Worm (Caenorhabditis elegans) whole organism, young adult: Measurements from ENCODE around the gene let-2.
A peak's percentile ranks its signal among the peaks of the same experiment; 100 is the strongest.

Experiments used
- B0336.3 ChIP-seq: fragments of 200-800 bp; sonication (Bioruptor generic); IDR thresholded peaks from 2 replicates; pipeline ENCODE4 v1.3.6; 2022; ENCODE audit warnings: missing genetic modification characterization, missing compliant biosample characterization
- C17E4.6 ChIP-seq: fragments of 200-800 bp; sonication (Bioruptor generic); IDR thresholded peaks from 2 replicates; pipeline ENCODE4 v1.3.6; 2022; ENCODE audit warnings: missing genetic modification reagents, missing genetic modification characterization, missing compliant biosample characterization
- F37B4.10 ChIP-seq: fragments of 200-800 bp; sonication (Bioruptor generic); IDR thresholded peaks from 2 replicates; pipeline ENCODE4 v1.3.6; 2022; ENCODE audit warnings: missing genetic modification characterization, missing compliant biosample characterization
- F39B2.1 ChIP-seq: fragments of 200-800 bp; sonication (Bioruptor generic); IDR thresholded peaks from 2 replicates; pipeline ENCODE4 v1.3.6; 2022; ENCODE audit warnings: missing genetic modification reagents, missing genetic modification characterization, missing compliant biosample characterization
- K11D2.4 ChIP-seq: fragments of 200-800 bp; sonication (Bioruptor generic); IDR thresholded peaks from 2 replicates; pipeline ENCODE4 v1.3.6; 2022; ENCODE audit warnings: missing genetic modification reagents, missing genetic modification characterization, missing compliant biosample characterization
- T26A5.8 ChIP-seq: sonication (generic microtip); optimal IDR thresholded peaks from 2 replicates; lab custom pipeline; 2016; ENCODE audit warnings: missing genetic modification characterization, missing compliant biosample characterization
- Y53G8AR.9 ChIP-seq: fragments of 200-800 bp; sonication (Bioruptor generic); conservative IDR thresholded peaks from 2 replicates; pipeline ENCODE4 v1.3.6; 2022; ENCODE audit warnings: missing genetic modification reagents, missing genetic modification characterization, missing compliant biosample characterization
- Y56A3A.18 ChIP-seq: fragments of 200-800 bp; sonication (Bioruptor generic); IDR thresholded peaks from 2 replicates; pipeline ENCODE4 v1.3.6; 2022; ENCODE audit warnings: missing genetic modification reagents, missing genetic modification characterization, missing compliant biosample characterization
- Y95B8A.8 ChIP-seq: fragments of 200-800 bp; sonication (Bioruptor generic); IDR thresholded peaks from 2 replicates; pipeline ENCODE4 v1.3.6; 2022; ENCODE audit warnings: missing genetic modification reagents, missing genetic modification characterization, missing compliant biosample characterization
- attf-5 ChIP-seq: fragments of 200-800 bp; sonication (Bioruptor generic); optimal IDR thresholded peaks from 2 replicates; lab custom pipeline; 2018; ENCODE audit warnings: mild to moderate bottlenecking, missing genetic modification characterization, missing compliant biosample characterization
- cebp-1 ChIP-seq, 2 experiments: fragments of 200-800 bp in 1 of 2; sonication (Bioruptor generic) in 1 of 2; sonication (generic microtip) in 1 of 2; IDR thresholded peaks in 1 of 2; optimal IDR thresholded peaks in 1 of 2; 2 replicates each; pipeline versions ENCODE4 v1.3.6 to Lab custom; 2017 to 2022; ENCODE audit warnings: missing compliant biosample characterization in 2 of 2, missing genetic modification characterization in 2 of 2, mild to moderate bottlenecking in 1 of 2, missing genetic modification reagents in 1 of 2, moderate library complexity in 1 of 2
- ceh-27 ChIP-seq: fragments of 200-800 bp; sonication (Bioruptor generic); optimal IDR thresholded peaks from 2 replicates; lab custom pipeline; 2018; ENCODE audit warnings: mild to moderate bottlenecking, missing genetic modification characterization, moderate library complexity, missing compliant biosample characterization
- ceh-91 ChIP-seq: fragments of 200-800 bp; sonication (Bioruptor generic); IDR thresholded peaks from 2 replicates; pipeline ENCODE4 v1.3.6; 2022; ENCODE audit warnings: missing genetic modification reagents, missing genetic modification characterization, missing compliant biosample characterization
- die-1 ChIP-seq: sonication (generic microtip); optimal IDR thresholded peaks from 2 replicates; lab custom pipeline; 2016; ENCODE audit warnings: missing genotype, mild to moderate bottlenecking, missing genetic modification characterization, missing compliant biosample characterization
- dox-1 ChIP-seq: fragments of 200-800 bp; sonication (Bioruptor generic); IDR thresholded peaks from 2 replicates; pipeline ENCODE4 v1.3.6; 2022; ENCODE audit warnings: missing genetic modification reagents, missing genetic modification characterization, missing compliant biosample characterization
- efl-1 ChIP-seq: fragments of 150-350 bp; optimal IDR thresholded peaks from 2 replicates; lab custom pipeline; 2014; ENCODE audit warnings: missing biosample characterization, missing genetic modification reagents, missing genetic modification characterization
- egl-44 ChIP-seq: fragments of 200-800 bp; sonication (Bioruptor generic); IDR thresholded peaks from 2 replicates; pipeline ENCODE4 v1.3.6; 2022; ENCODE audit warnings: missing genetic modification reagents, missing genetic modification characterization, missing compliant biosample characterization
- egrh-3 ChIP-seq: fragments of 200-800 bp; sonication (Bioruptor generic); IDR thresholded peaks from 2 replicates; pipeline ENCODE4 v1.3.6; 2022; ENCODE audit warnings: missing genetic modification reagents, missing genetic modification characterization, missing compliant biosample characterization
- ets-4 ChIP-seq: fragments of 200-800 bp; sonication (Bioruptor generic); optimal IDR thresholded peaks from 2 replicates; lab custom pipeline; 2018; ENCODE audit warnings: mild to moderate bottlenecking, missing genetic modification characterization, missing compliant biosample characterization
- let-607 ChIP-seq, 2 experiments: fragments of 200-800 bp in 1 of 2; sonication (Bioruptor generic) in 1 of 2; sonication (generic microtip) in 1 of 2; optimal IDR thresholded peaks; 2 replicates each; lab custom pipeline; 2016 to 2018; ENCODE audit warnings: mild to moderate bottlenecking in 2 of 2, missing compliant biosample characterization in 2 of 2, missing genetic modification characterization in 2 of 2, moderate library complexity in 2 of 2, missing genotype in 1 of 2
- lin-26 ChIP-seq: fragments of 200-800 bp; sonication (Bioruptor generic); IDR thresholded peaks from 2 replicates; pipeline ENCODE4 v1.3.6; 2022; ENCODE audit warnings: missing genetic modification reagents, missing genetic modification characterization, missing compliant biosample characterization
- lin-54 ChIP-seq: fragments of 200-800 bp; sonication (Bioruptor generic); optimal IDR thresholded peaks from 2 replicates; lab custom pipeline; 2018; ENCODE audit warnings: mild to moderate bottlenecking, missing genetic modification characterization, missing compliant biosample characterization
- lir-1 ChIP-seq: fragments of 200-800 bp; sonication (Bioruptor generic); conservative IDR thresholded peaks from 2 replicates; pipeline ENCODE4 v1.3.6; 2022; ENCODE audit warnings: missing genetic modification reagents, missing genetic modification characterization, missing compliant biosample characterization
- madf-10 ChIP-seq: sonication (generic microtip); optimal IDR thresholded peaks from 2 replicates; lab custom pipeline; 2016; ENCODE audit warnings: mild to moderate bottlenecking, missing genetic modification characterization, missing compliant biosample characterization
- madf-3 ChIP-seq: fragments of 200-800 bp; sonication (Bioruptor generic); IDR thresholded peaks from 2 replicates; pipeline ENCODE4 v1.3.6; 2022; ENCODE audit warnings: missing genetic modification reagents, missing genetic modification characterization, missing compliant biosample characterization
- madf-6 ChIP-seq: fragments of 200-800 bp; sonication (Bioruptor generic); IDR thresholded peaks from 2 replicates; pipeline ENCODE4 v1.3.6; 2022; ENCODE audit warnings: missing genetic modification reagents, missing genetic modification characterization, missing compliant biosample characterization
- mes-4 ChIP-seq: sonication (generic microtip); optimal IDR thresholded peaks from 2 replicates; lab custom pipeline; 2016; ENCODE audit warnings: missing genotype, missing genetic modification characterization, missing compliant biosample characterization
- nfya-1 ChIP-seq: sonication (generic microtip); optimal IDR thresholded peaks from 2 replicates; lab custom pipeline; 2017; ENCODE audit warnings: antibody characterized with exemption, missing compliant biosample characterization, missing genetic modification characterization, borderline replicate concordance; ENCODE audit not compliant: insufficient read depth
- nhr-120 ChIP-seq: fragments of 200-800 bp; sonication (Bioruptor generic); IDR thresholded peaks from 2 replicates; pipeline ENCODE4 v1.3.6; 2022; ENCODE audit warnings: missing genetic modification characterization, missing compliant biosample characterization
- nhr-80 ChIP-seq: sonication (generic microtip); optimal IDR thresholded peaks from 2 replicates; lab custom pipeline; 2016; ENCODE audit warnings: missing genetic modification characterization, missing compliant biosample characterization
- snpc-1.1 ChIP-seq: sonication (generic microtip); optimal IDR thresholded peaks from 2 replicates; lab custom pipeline; 2017; ENCODE audit warnings: missing genetic modification characterization, mild to moderate bottlenecking, missing compliant biosample characterization, antibody characterized with exemption, moderate library complexity, missing genotype, missing genetic modification reagents; ENCODE audit not compliant: insufficient read depth
- snpc-1.3 ChIP-seq: sonication (generic microtip); optimal IDR thresholded peaks from 2 replicates; lab custom pipeline; 2017; ENCODE audit warnings: missing genetic modification characterization, mild to moderate bottlenecking, missing compliant biosample characterization, antibody characterized with exemption, moderate library complexity, missing genotype, missing genetic modification reagents; ENCODE audit not compliant: insufficient read depth
- tbp1 ChIP-seq: fragments of 200-800 bp; sonication (Bioruptor generic); optimal IDR thresholded peaks from 2 replicates; lab custom pipeline; 2018; ENCODE audit warnings: mild to moderate bottlenecking, missing genetic modification characterization, missing compliant biosample characterization
- tbx-9 ChIP-seq: sonication (generic microtip); optimal IDR thresholded peaks from 2 replicates; lab custom pipeline; 2016; ENCODE audit warnings: borderline replicate concordance, missing genetic modification characterization, inconsistent platforms, missing compliant biosample characterization
- unc-62 ChIP-seq: fragments of 150-350 bp; optimal IDR thresholded peaks from 2 replicates; lab custom pipeline; 2014; ENCODE audit warnings: missing biosample characterization, missing genetic modification reagents, missing genetic modification characterization
- zfh-2 ChIP-seq: fragments of 200-800 bp; sonication (Bioruptor generic); conservative IDR thresholded peaks from 2 replicates; pipeline ENCODE4 v1.3.6; 2022; ENCODE audit warnings: missing genetic modification reagents, missing genetic modification characterization, missing compliant biosample characterization
- ztf-28 ChIP-seq: fragments of 200-800 bp; sonication (Bioruptor generic); IDR thresholded peaks from 2 replicates; pipeline ENCODE4 v1.3.6; 2022; ENCODE audit warnings: missing genetic modification reagents, missing genetic modification characterization, missing compliant biosample characterization
- ztf-3 ChIP-seq: fragments of 200-800 bp; sonication (Bioruptor generic); optimal IDR thresholded peaks from 2 replicates; lab custom pipeline; 2018; ENCODE audit warnings: mild to moderate bottlenecking, missing genetic modification characterization, missing compliant biosample characterization

The let-2 gene

DNA sequence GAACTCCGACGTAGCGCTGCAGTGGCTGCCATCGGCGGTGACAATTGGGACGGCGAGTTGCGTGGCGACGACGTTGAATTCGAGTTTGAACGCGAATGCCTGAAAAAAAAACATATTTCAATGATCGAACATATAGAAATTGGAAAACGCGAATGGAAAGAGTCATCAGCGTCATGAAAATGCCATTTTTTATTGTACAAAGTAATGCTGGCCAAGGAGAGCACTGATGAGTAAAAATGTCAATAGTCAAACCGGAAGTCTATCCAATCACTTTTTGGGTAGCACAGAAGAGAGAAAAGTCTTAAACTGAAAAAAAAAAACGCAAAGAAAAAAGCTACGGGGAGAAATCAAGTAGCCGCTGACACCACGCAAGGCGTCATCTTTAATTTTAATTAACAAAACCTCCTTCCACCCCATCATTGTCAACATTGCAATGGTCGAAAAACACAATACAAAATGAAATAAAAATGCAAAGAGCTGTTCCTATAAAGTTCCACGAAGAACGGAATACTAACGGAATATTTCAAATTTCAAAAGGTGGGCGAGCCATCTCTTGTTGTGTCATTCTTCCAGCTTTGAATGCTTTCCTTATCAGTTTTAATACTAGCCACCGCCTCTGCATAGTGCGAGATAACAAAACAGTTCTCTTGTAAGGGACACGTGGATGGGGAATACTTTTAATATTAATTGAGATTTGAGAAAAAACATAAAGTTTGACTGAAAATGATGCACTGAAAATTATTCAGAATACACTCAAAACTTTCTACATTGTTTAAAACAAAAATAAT lies 24.3 kb upstream of the let-2 start:
- TF ChIP-seq B0336.3: no peak
- TF ChIP-seq ceh-27 (GFP tag; lab: Kevin White, UChicago): no peak
- TF ChIP-seq cebp-1 (GFP tag; IDR thresholded peaks at IDR 0.05; lab: Robert Waterston, UW): no peak
- TF ChIP-seq cebp-1 (tag; optimal IDR thresholded peaks at IDR 0.05; lab: Kevin White, UChicago): no peak
- TF ChIP-seq tbx-9: no peak
- TF ChIP-seq nhr-80 (tag; lab: Kevin White, UChicago): peak; percentile 45
- no peak for TF ChIP-seq die-1
- no peak for TF ChIP-seq ets-4 (GFP tag; lab: Kevin White, UChicago)

- TF ChIP-seq lin-54 (GFP tag; lab: Kevin White, UChicago) (no peak), cebp-1 (GFP tag; IDR thresholded peaks at IDR 0.05; lab: Robert Waterston, UW) (no peak; the same call in 1 of the 2 replicates), cebp-1 (tag; optimal IDR thresholded peaks at IDR 0.05; lab: Kevin White, UChicago) (peak; percentile 87)
Observed at ce11 chrX:16411985-16412384, 22.8 kb upstream of the let-2 start.

ce11 chrX:16409220-16409619 lies 20.1 kb upstream of the let-2 start:
- TF ChIP-seq ztf-3 (GFP tag; lab: Kevin White, UChicago) (no peak), madf-10 (tag; lab: Kevin White, UChicago) (peak; percentile 93), nfya-1 (tag; lab: Kevin White, UChicago) (no peak), K11D2.4 (GFP tag; lab: Robert Waterston, UW) (no peak), zfh-2 (GFP tag; lab: Robert Waterston, UW) (peak; percentile 40; the same call in 1 of the 2 replicates), F37B4.10 (no peak), C17E4.6 (GFP tag; lab: Robert Waterston, UW) (no peak), egl-44 (GFP tag; lab: Robert Waterston, UW) (no peak), tbp1 (GFP tag; lab: Kevin White, UChicago) (no peak), nhr-120 (GFP tag; lab: Robert Waterston, UW) (no peak), madf-3 (GFP tag; lab: Robert Waterston, UW) (no peak)

DNA sequence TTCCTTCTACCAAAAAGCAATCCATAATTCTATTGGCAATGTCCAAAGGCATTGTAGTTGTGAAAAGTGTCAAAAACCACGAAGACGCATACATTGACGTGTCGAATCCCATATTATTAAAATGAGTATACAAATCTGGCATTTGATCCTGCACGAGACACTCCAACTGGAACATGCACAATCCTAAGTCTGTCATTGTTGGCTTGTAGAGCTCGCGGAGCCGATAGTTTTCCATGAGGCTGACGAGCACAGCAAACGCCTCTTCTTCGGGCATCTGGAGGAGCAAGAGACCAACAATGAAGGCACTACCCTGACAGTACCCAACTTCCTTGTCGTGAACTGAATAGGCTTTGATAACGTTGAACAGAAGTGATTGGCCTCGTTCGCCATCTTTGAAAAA lies 17.5 kb upstream of the let-2 start:
- TF ChIP-seq ceh-91 (GFP tag; lab: Robert Waterston, UW): no peak
- no peak for TF ChIP-seq cebp-1 (GFP tag; IDR thresholded peaks at IDR 0.05; lab: Robert Waterston, UW)
- no peak for TF ChIP-seq cebp-1 (tag; optimal IDR thresholded peaks at IDR 0.05; lab: Kevin White, UChicago)
- 0 out of 2 replicates have a peak, but pooled peaks have one; percentile 60 for TF ChIP-seq madf-3 (GFP tag; lab: Robert Waterston, UW)
- TF ChIP-seq Y53G8AR.9 (GFP tag; lab: Robert Waterston, UW): no peak
- TF ChIP-seq snpc-1.3: no peak
- no peak for TF ChIP-seq egrh-3 (GFP tag; lab: Robert Waterston, UW)
- TF ChIP-seq unc-62: no peak
- TF ChIP-seq snpc-1.1 (tag; lab: Kevin White, UChicago): no peak
- TF ChIP-seq mes-4 (tag; lab: Kevin White, UChicago): no peak

- no peak for TF ChIP-seq T26A5.8 (tag; lab: Kevin White, UChicago)
- TF ChIP-seq lin-26 (GFP tag; lab: Robert Waterston, UW): no peak
- peak; percentile 1 for TF ChIP-seq unc-62
- no peak for TF ChIP-seq efl-1
- TF ChIP-seq lir-1 (GFP tag; lab: Robert Waterston, UW): no peak
- TF ChIP-seq Y56A3A.18 (GFP tag; lab: Robert Waterston, UW): no peak
- TF ChIP-seq dox-1 (GFP tag; lab: Robert Waterston, UW): 0 out of 2 replicates have a peak, but pooled peaks have one; percentile 22
- TF ChIP-seq attf-5: peak; percentile 2
- TF ChIP-seq nhr-80 (tag; lab: Kevin White, UChicago): peak; percentile 79
- no peak for TF ChIP-seq die-1
- no peak for TF ChIP-seq F39B2.1 (GFP tag; lab: Robert Waterston, UW)
- TF ChIP-seq F37B4.10: no peak
- TF ChIP-seq madf-6: no peak
- TF ChIP-seq ztf-28: no peak
- TF ChIP-seq Y95B8A.8: 0 out of 2 replicates have a peak, but pooled peaks have one; percentile 9
- TF ChIP-seq B0336.3: 0 out of 2 replicates have a peak, but pooled peaks have one; percentile 23
- no peak for TF ChIP-seq let-607 (tag; optimal IDR thresholded peaks at IDR 0.05; lab: Kevin White, UChicago)
Observed at ce11 chrX:16404815-16405214, 15.7 kb upstream of the let-2 start.
